Fruit fly (Drosophila melanogaster): ENCODE results near the gene CG11594.

Gene CG11594

dm6 chr3L:4055438-4055962, 29.7 kb upstream of the CG11594 start:
- 0 out of 3 replicates have a peak, but pooled peaks have one; percentile 38 for TF ChIP-seq fd96Ca (GFP tag; IDR thresholded peaks at IDR 0.05)
- no peak for TF ChIP-seq Pif1A (GFP tag; optimal IDR thresholded peaks at IDR 0.05)

dm6 chr3L:4049082-4049481, 23.3 kb upstream of the CG11594 start:
- no peak for TF ChIP-seq CG10348 (GFP tag; IDR thresholded peaks at IDR 0.05)
- TF ChIP-seq CG4496 (GFP tag; IDR thresholded peaks at IDR 0.05) = no peak
- no peak for TF ChIP-seq EcR (GFP tag; optimal IDR thresholded peaks at IDR 0.05)
- no peak for TF ChIP-seq CG8159 (tag; optimal IDR thresholded peaks at IDR 0.05)
- TF ChIP-seq Ets98B (GFP tag; IDR thresholded peaks at IDR 0.05) = no peak
- TF ChIP-seq CG14655 (GFP tag; optimal IDR thresholded peaks at IDR 0.05) = no peak
- no peak for TF ChIP-seq CG34367 (tag; optimal IDR thresholded peaks at IDR 0.05)
- TF ChIP-seq CG12605 (GFP tag; IDR thresholded peaks at IDR 0.05) = no peak
- no peak for TF ChIP-seq CG13204 (GFP tag; optimal IDR thresholded peaks at IDR 0.05)

- TF ChIP-seq EcR (GFP tag; optimal IDR thresholded peaks at IDR 0.05) = no peak
- TF ChIP-seq Snoo (tag; optimal IDR thresholded peaks at IDR 0.05) = no peak
- TF ChIP-seq Ets98B (GFP tag; IDR thresholded peaks at IDR 0.05) = no peak
- TF ChIP-seq CG9948 (tag; optimal IDR thresholded peaks at IDR 0.05) = no peak
These were observed 21.8 kb upstream of the CG11594 start, which contains the start of gene Dpy-30L2 for dm6 chr3L:4047635-4048034. TSS of gene Dpy-30L2 (minus strand) at chr3L:4047735.

dm6 chr3L:4046289-4046688, 20.5 kb upstream of the CG11594 start, which contains the start of gene CG1136:
TSS of gene CG1136 (plus strand) at chr3L:4046596.
- TF ChIP-seq CG12605 (GFP tag; IDR thresholded peaks at IDR 0.05) (no peak), CG4496 (GFP tag; IDR thresholded peaks at IDR 0.05) (no peak), CG10348 (GFP tag; IDR thresholded peaks at IDR 0.05) (no peak), CG32121 (GFP tag; IDR thresholded peaks at IDR 0.05) (no peak), CG34367 (tag; optimal IDR thresholded peaks at IDR 0.05) (no peak), CG9948 (tag; optimal IDR thresholded peaks at IDR 0.05) (no peak), gl (tag; optimal IDR thresholded peaks at IDR 0.05) (no peak), Pif1A (GFP tag; optimal IDR thresholded peaks at IDR 0.05) (no peak), CG14655 (GFP tag; optimal IDR thresholded peaks at IDR 0.05) (no peak), CG13204 (GFP tag; optimal IDR thresholded peaks at IDR 0.05) (no peak), D1 (tag; optimal IDR thresholded peaks at IDR 0.05) (no peak)

dm6 chr3L:4044497-4044896, 18.7 kb upstream of the CG11594 start:
- TF ChIP-seq Ets98B (GFP tag; IDR thresholded peaks at IDR 0.05) = no peak

dm6 chr3L:4040247-4040925, 14.6 kb upstream of the CG11594 start, which contains the start of the genes CG11593 and Rcd5:
TSS of gene CG11593 (minus strand) at chr3L:4040482.
TSS of gene Rcd5 (plus strand) at chr3L:4040529.
- no peak for TF ChIP-seq Pif1A (GFP tag; optimal IDR thresholded peaks at IDR 0.05)
- TF ChIP-seq CG4496 (GFP tag; IDR thresholded peaks at IDR 0.05) = peak; percentile 75
- peak; percentile 77 for TF ChIP-seq fd96Ca (GFP tag; IDR thresholded peaks at IDR 0.05)
- TF ChIP-seq CG10348 (GFP tag; IDR thresholded peaks at IDR 0.05) = no peak
- peak; percentile 8 for TF ChIP-seq CG34367 (tag; optimal IDR thresholded peaks at IDR 0.05)
- TF ChIP-seq CG9948 (tag; optimal IDR thresholded peaks at IDR 0.05) = no peak
- TF ChIP-seq CG32121 (GFP tag; IDR thresholded peaks at IDR 0.05) = peak; percentile 62
- TF ChIP-seq D1 (tag; optimal IDR thresholded peaks at IDR 0.05) = no peak
- no peak for TF ChIP-seq CG12605 (GFP tag; IDR thresholded peaks at IDR 0.05)
- no peak for TF ChIP-seq CG13204 (GFP tag; optimal IDR thresholded peaks at IDR 0.05)
- no peak for TF ChIP-seq CG14655 (GFP tag; optimal IDR thresholded peaks at IDR 0.05)
- no peak for TF ChIP-seq CG8301 (tag; optimal IDR thresholded peaks at IDR 0.05)
- TF ChIP-seq rn (GFP tag; IDR thresholded peaks at IDR 0.05) = peak; percentile 70
- no peak for TF ChIP-seq CG15710 (tag; optimal IDR thresholded peaks at IDR 0.05)
- no peak; the same call in 1 of the 2 replicates for TF ChIP-seq Ets98B (GFP tag; IDR thresholded peaks at IDR 0.05)
- no peak for TF ChIP-seq CG17806 (tag; optimal IDR thresholded peaks at IDR 0.05)
- TF ChIP-seq Pif1B (GFP tag; optimal IDR thresholded peaks at IDR 0.05) = no peak
- TF ChIP-seq CG8159 (tag; optimal IDR thresholded peaks at IDR 0.05) = no peak
- TF ChIP-seq gl (tag; optimal IDR thresholded peaks at IDR 0.05) = no peak
- no peak for TF ChIP-seq Snoo (tag; optimal IDR thresholded peaks at IDR 0.05)
- no peak for TF ChIP-seq EcR (GFP tag; optimal IDR thresholded peaks at IDR 0.05)

- TF ChIP-seq CG14655 (GFP tag; optimal IDR thresholded peaks at IDR 0.05) (no peak), EcR (GFP tag; optimal IDR thresholded peaks at IDR 0.05) (no peak), fd96Ca (GFP tag; IDR thresholded peaks at IDR 0.05) (no peak)
These were observed 9.7 kb upstream of the CG11594 start, which contains the start of gene Gr64f for dm6 chr3L:4035499-4035898. TSS of gene Gr64f (plus strand) at chr3L:4035799.

Measured in whole organism, pupa.